Worm (Caenorhabditis elegans) whole organism, L2 larva: ENCODE data around the gene W02H5.19.

Experiments
- C34F6.9 ChIP-seq: fragments of 150-350 bp; optimal IDR thresholded peaks from 2 replicates; lab custom pipeline; 2014; ENCODE audit warnings: missing biosample characterization, missing genetic modification characterization
- F13H6.1 ChIP-seq: sonication (generic microtip); optimal IDR thresholded peaks from 2 replicates; lab custom pipeline; 2016; ENCODE audit warnings: missing genetic modification characterization, missing compliant biosample characterization
- R02D3.7 ChIP-seq: fragments of 150-350 bp; optimal IDR thresholded peaks from 2 replicates; lab custom pipeline; 2014; ENCODE audit warnings: missing biosample characterization, missing genetic modification characterization
- Y55F3AM.14 ChIP-seq: fragments of 200-800 bp; sonication (Bioruptor generic); optimal IDR thresholded peaks from 2 replicates; lab custom pipeline; 2018; ENCODE audit warnings: mild to moderate bottlenecking, missing genetic modification characterization, missing compliant biosample characterization
- aly-2 ChIP-seq: fragments of 150-350 bp; optimal IDR thresholded peaks from 2 replicates; lab custom pipeline; 2014; ENCODE audit warnings: missing biosample characterization, missing genetic modification characterization
- ama-1 ChIP-seq: fragments of 150-350 bp; optimal IDR thresholded peaks from 2 replicates; lab custom pipeline; 2018; ENCODE audit warnings: inconsistent platforms
- blmp-1 ChIP-seq: sonication (generic microtip); optimal IDR thresholded peaks from 2 replicates; lab custom pipeline; 2017; ENCODE audit warnings: missing genetic modification characterization, mild to moderate bottlenecking, missing compliant biosample characterization, antibody characterized with exemption, moderate library complexity; ENCODE audit not compliant: insufficient read depth
- ceh-16 ChIP-seq: fragments of 150-350 bp; optimal IDR thresholded peaks from 2 replicates; lab custom pipeline; 2014; ENCODE audit warnings: missing biosample characterization, missing genetic modification characterization
- ceh-82 ChIP-seq: fragments of 150-350 bp; optimal IDR thresholded peaks from 2 replicates; lab custom pipeline; 2014; ENCODE audit warnings: missing biosample characterization, missing genetic modification characterization
- crh-2 ChIP-seq: sonication (generic microtip); optimal IDR thresholded peaks from 2 replicates; lab custom pipeline; 2017; ENCODE audit warnings: missing biosample characterization, missing genetic modification characterization
- dmd-4 ChIP-seq: sonication (generic microtip); optimal IDR thresholded peaks from 2 replicates; lab custom pipeline; 2017; ENCODE audit warnings: missing biosample characterization, missing genetic modification characterization
- egl-27 ChIP-seq: sonication (generic microtip); optimal IDR thresholded peaks from 3 replicates; lab custom pipeline; 2017; ENCODE audit warnings: missing biosample characterization, missing genetic modification reagents, missing genetic modification characterization
- elt-1 ChIP-seq: fragments of 150-350 bp; optimal IDR thresholded peaks from 2 replicates; lab custom pipeline; 2014; ENCODE audit warnings: missing biosample characterization, missing genetic modification characterization
- elt-3 ChIP-seq: sonication (generic microtip); optimal IDR thresholded peaks from 2 replicates; lab custom pipeline; 2017; ENCODE audit warnings: missing biosample characterization, missing genetic modification characterization
- fos-1 ChIP-seq: fragments of 150-350 bp; optimal IDR thresholded peaks from 2 replicates; lab custom pipeline; 2014; ENCODE audit warnings: missing biosample characterization, missing genetic modification characterization
- gmeb-1 ChIP-seq: fragments of 150-350 bp; optimal IDR thresholded peaks from 2 replicates; lab custom pipeline; 2014; ENCODE audit warnings: missing biosample characterization, missing genetic modification characterization
- lin-13 ChIP-seq: fragments of 150-350 bp; optimal IDR thresholded peaks from 2 replicates; lab custom pipeline; 2014; ENCODE audit warnings: missing biosample characterization, missing genetic modification reagents, missing genetic modification characterization
- lsy-2 ChIP-seq, 2 experiments: fragments of 150-350 bp in 1 of 2; sonication (generic microtip) in 1 of 2; optimal IDR thresholded peaks; 2 replicates each; lab custom pipeline; 2014 to 2017; ENCODE audit warnings: missing biosample characterization in 2 of 2, missing genetic modification characterization in 2 of 2
- mab-5 ChIP-seq: fragments of 150-350 bp; optimal IDR thresholded peaks from 2 replicates; lab custom pipeline; 2014; ENCODE audit warnings: missing biosample characterization, missing genetic modification characterization
- mdl-1 ChIP-seq, 2 experiments: fragments of 150-350 bp in 1 of 2; sonication (generic microtip) in 1 of 2; optimal IDR thresholded peaks; 2 replicates each; lab custom pipeline; 2017; ENCODE audit warnings: missing biosample characterization in 2 of 2, missing genetic modification characterization in 2 of 2
- nhr-10 ChIP-seq: sonication (generic microtip); optimal IDR thresholded peaks from 2 replicates; lab custom pipeline; 2017; ENCODE audit warnings: missing biosample characterization, missing genetic modification characterization
- nhr-11 ChIP-seq: fragments of 150-350 bp; optimal IDR thresholded peaks from 2 replicates; lab custom pipeline; 2014; ENCODE audit warnings: missing biosample characterization, missing genetic modification characterization
- nhr-12 ChIP-seq: fragments of 150-350 bp; optimal IDR thresholded peaks from 2 replicates; lab custom pipeline; 2014; ENCODE audit warnings: missing biosample characterization, missing genetic modification characterization
- nhr-129 ChIP-seq: fragments of 150-350 bp; optimal IDR thresholded peaks from 2 replicates; lab custom pipeline; 2014; ENCODE audit warnings: missing biosample characterization, missing genetic modification characterization
- nhr-21 ChIP-seq: fragments of 150-350 bp; optimal IDR thresholded peaks from 2 replicates; lab custom pipeline; 2014; ENCODE audit warnings: missing biosample characterization, missing genetic modification characterization
- nhr-237 ChIP-seq: fragments of 150-350 bp; optimal IDR thresholded peaks from 2 replicates; lab custom pipeline; 2014; ENCODE audit warnings: missing biosample characterization, missing genetic modification characterization
- nhr-25 ChIP-seq: fragments of 150-350 bp; sonication (generic microtip); optimal IDR thresholded peaks from 3 replicates; lab custom pipeline; 2014; ENCODE audit warnings: missing biosample characterization, missing genetic modification characterization
- nhr-6 ChIP-seq: fragments of 150-350 bp; optimal IDR thresholded peaks from 2 replicates; lab custom pipeline; 2014; ENCODE audit warnings: missing biosample characterization, missing genetic modification characterization
- nhr-77 ChIP-seq: fragments of 150-350 bp; optimal IDR thresholded peaks from 2 replicates; lab custom pipeline; 2014; ENCODE audit warnings: missing biosample characterization, missing genetic modification characterization
- peb-1 ChIP-seq: fragments of 150-350 bp; optimal IDR thresholded peaks from 2 replicates; lab custom pipeline; 2014; ENCODE audit warnings: missing biosample characterization, missing genetic modification characterization
- sem-4 ChIP-seq: fragments of 150-350 bp; optimal IDR thresholded peaks from 2 replicates; lab custom pipeline; 2014; ENCODE audit warnings: missing biosample characterization, missing genetic modification reagents, missing genetic modification characterization
- skn-1 ChIP-seq: sonication (generic microtip); optimal IDR thresholded peaks from 2 replicates; lab custom pipeline; 2017; ENCODE audit warnings: missing biosample characterization, missing genetic modification characterization
- sma-3 ChIP-seq: sonication (generic microtip); optimal IDR thresholded peaks from 2 replicates; lab custom pipeline; 2016; ENCODE audit warnings: missing genetic modification reagents, missing genetic modification characterization, missing compliant biosample characterization
- sma-9 ChIP-seq, 2 experiments: fragments of 150-350 bp in 1 of 2; sonication (generic microtip) in 1 of 2; optimal IDR thresholded peaks; 2 replicates each; lab custom pipeline; 2014 to 2016; ENCODE audit warnings: missing genetic modification characterization in 2 of 2, mild to moderate bottlenecking in 1 of 2, missing biosample characterization in 1 of 2, missing compliant biosample characterization in 1 of 2, missing genetic modification reagents in 1 of 2, moderate library complexity in 1 of 2
- snpc-4 ChIP-seq: fragments of 150-350 bp; optimal IDR thresholded peaks from 2 replicates; lab custom pipeline; 2014; ENCODE audit warnings: missing biosample characterization, missing genetic modification characterization
- unc-39 ChIP-seq: fragments of 150-350 bp; optimal IDR thresholded peaks from 2 replicates; lab custom pipeline; 2014; ENCODE audit warnings: missing biosample characterization, missing genetic modification characterization
- unc-55 ChIP-seq: fragments of 150-350 bp; sonication (generic microtip); optimal IDR thresholded peaks from 3 replicates; lab custom pipeline; 2014; ENCODE audit warnings: missing biosample characterization, missing genetic modification reagents, missing genetic modification characterization
- unc-62 ChIP-seq: fragments of 150-350 bp; optimal IDR thresholded peaks from 2 replicates; lab custom pipeline; 2014; ENCODE audit warnings: missing biosample characterization, missing genetic modification reagents, missing genetic modification characterization
- zag-1 ChIP-seq: fragments of 150-350 bp; optimal IDR thresholded peaks from 2 replicates; lab custom pipeline; 2014; ENCODE audit warnings: missing biosample characterization, missing genetic modification characterization
- ztf-11 ChIP-seq: sonication (generic microtip); optimal IDR thresholded peaks from 2 replicates; lab custom pipeline; 2017; ENCODE audit warnings: missing biosample characterization, missing genetic modification characterization
- ztf-4 ChIP-seq: fragments of 150-350 bp; optimal IDR thresholded peaks from 2 replicates; lab custom pipeline; 2014; ENCODE audit warnings: missing biosample characterization, missing genetic modification characterization

Gene W02H5.19

DNA sequence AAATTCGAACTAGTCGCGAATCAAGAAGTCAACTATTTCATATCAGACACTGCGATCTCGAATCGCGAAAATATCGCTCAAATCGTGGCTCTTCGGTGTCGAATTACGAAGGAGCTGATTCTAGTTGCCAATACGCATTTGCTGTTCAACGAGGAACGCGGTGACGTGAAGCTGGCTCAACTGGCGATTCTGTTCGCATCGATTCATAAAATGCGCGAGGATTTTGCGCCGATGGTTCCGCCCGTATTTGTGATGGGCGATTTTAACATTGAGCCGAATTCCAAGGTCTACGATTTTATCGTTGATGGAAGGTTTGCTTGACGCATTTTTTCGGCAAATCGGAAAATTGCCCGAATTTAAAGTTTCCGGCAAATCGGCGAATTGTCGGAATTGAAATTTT, 21.8 kb downstream of the W02H5.19 start:
- TF ChIP-seq dmd-4 (tag; lab: Kevin White, UChicago) (no peak), ama-1 (lab: Kevin White, UChicago) (no peak)

DNA sequence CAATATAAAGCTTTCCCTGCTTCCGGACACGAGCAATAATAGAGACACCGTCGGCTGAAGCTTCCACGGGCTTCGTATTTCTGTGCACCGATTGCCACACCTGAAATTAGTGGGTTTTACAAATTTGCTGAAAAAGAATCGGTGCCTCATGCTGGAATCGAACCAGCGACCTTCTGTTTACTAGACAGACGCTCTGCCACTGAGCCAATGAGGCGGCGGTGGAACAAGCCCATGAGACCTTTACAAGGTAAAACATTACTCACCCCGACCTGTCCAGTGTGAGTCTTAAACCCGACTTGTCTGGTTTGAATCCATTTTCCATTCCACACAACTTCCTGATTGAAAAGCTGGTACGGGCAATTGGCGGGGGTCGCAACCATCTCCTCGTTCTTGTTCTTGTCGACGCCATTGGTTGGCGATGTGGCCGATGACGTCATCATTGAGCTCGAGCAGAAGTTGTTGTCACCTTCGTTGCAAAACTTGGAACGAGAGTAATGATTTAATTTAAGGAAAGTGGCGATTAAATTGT, 25.9 kb downstream of the W02H5.19 start, which contains the start of gene ndx-2:
Gene ndx-2 (minus strand): TSS at position 479 of the 529 bp plus-strand sequence.
- TF ChIP-seq mdl-1 (tag; optimal IDR thresholded peaks at IDR 0.05; lab: Kevin White, UChicago) (no peak), fos-1 (tag; lab: Kevin White, UChicago) (peak; percentile 14)
- TF ChIP-seq, all 48 proteins: peak for 1

DNA sequence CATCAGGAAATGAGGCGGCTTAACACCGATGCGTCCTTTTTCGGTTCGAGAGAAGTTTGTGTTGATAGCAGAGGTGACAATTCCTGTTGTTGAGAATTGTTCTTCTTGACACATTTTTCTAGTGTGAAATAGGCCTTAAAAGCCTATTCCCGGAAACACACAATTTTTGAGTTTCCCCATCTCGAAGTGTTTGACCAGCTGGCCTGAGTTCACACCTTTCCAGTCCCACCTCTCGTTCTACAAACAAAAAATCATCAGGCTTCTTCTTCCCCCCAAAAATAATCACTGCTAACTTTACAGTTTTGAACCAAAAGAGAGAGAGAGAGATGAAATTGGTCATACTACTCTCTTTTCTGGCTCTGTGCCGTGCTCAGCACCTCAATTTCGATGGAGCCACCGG, 27.9 kb downstream of the W02H5.19 start, which contains the start of gene W02G9.4:
Gene W02G9.4 (plus strand): TSS at position 301 of the 400 bp plus-strand sequence.
- no peak for TF ChIP-seq unc-39 (tag; lab: Kevin White, UChicago)
- TF ChIP-seq Y55F3AM.14 (GFP tag; lab: Kevin White, UChicago), result no peak
- TF ChIP-seq mab-5, result no peak
- TF ChIP-seq lsy-2 (tag; optimal IDR thresholded peaks at IDR 0.05; lab: Kevin White, UChicago), result no peak
- TF ChIP-seq ceh-82, result no peak
- TF ChIP-seq aly-2 (tag; lab: Kevin White, UChicago), result no peak
- no peak for TF ChIP-seq nhr-12 (tag; lab: Kevin White, UChicago)
- TF ChIP-seq egl-27 (tag; lab: Kevin White, UChicago), result no peak
- TF ChIP-seq snpc-4, result no peak
- TF ChIP-seq skn-1 (tag; lab: Kevin White, UChicago), result no peak
- TF ChIP-seq F13H6.1 (tag; lab: Kevin White, UChicago), result no peak
- TF ChIP-seq elt-1 (tag; lab: Kevin White, UChicago), result no peak

DNA sequence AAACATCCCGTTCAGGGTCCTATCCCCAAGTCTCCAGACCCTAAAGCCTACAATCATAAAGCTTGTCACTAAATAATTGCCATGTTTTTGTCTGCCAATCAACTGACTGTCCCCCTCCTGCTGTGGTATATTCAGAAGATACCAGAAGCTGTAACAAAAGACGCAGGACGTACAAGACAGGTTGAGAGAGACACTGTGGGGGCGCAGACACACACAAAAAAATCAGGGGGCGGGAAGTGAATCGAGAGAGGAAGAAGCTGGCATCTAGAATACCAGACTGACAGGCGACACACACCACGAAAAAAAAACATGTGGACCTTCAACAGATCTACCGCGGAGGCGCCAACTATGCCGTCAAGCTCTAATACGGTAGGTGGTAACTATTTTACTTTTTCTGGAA, 32.5 kb downstream of the W02H5.19 start, which contains the start of gene kel-8:
Gene kel-8 (plus strand): TSS at position 301 of the 400 bp plus-strand sequence.
- TF ChIP-seq lsy-2 (tag; optimal IDR thresholded peaks at IDR 0.05; lab: Kevin White, UChicago), result no peak
- TF ChIP-seq blmp-1 (tag; lab: Kevin White, UChicago), result no peak
- no peak for TF ChIP-seq dmd-4 (tag; lab: Kevin White, UChicago)
- no peak for TF ChIP-seq fos-1 (tag; lab: Kevin White, UChicago)
- TF ChIP-seq unc-62 (GFP tag; lab: Kevin White, UChicago), result no peak
- TF ChIP-seq gmeb-1 (tag; lab: Kevin White, UChicago), result no peak
- TF ChIP-seq nhr-25, result peak; percentile 28
- TF ChIP-seq snpc-4, result no peak
- no peak for TF ChIP-seq aly-2 (tag; lab: Kevin White, UChicago)

DNA sequence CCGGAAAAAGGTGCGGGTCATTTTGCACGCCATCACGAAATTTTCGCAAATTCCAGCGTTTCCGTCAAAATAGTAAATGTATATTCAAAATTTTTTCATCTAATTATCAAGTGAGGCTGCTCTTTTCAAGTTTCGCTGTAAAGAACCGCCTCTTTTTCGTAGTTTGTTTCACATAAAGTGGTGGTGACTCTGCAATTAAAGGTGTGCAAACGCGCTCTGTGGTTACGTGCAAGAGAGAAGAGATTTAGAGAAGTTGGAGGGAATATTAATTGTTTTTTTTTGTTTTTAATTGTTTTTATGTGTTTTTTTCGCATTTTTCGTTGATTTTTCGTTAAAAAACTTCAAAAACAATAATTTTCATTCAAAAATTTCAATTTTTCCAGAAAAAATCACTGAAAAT, 33.9 kb downstream of the W02H5.19 start, which contains the start of gene W02G9.3:
Gene W02G9.3 (plus strand): TSS at position 384 of the 400 bp plus-strand sequence.
- TF ChIP-seq mab-5, result peak; percentile 94
- no peak for TF ChIP-seq dmd-4 (tag; lab: Kevin White, UChicago)
- peak; percentile 84 for TF ChIP-seq gmeb-1 (tag; lab: Kevin White, UChicago)
- TF ChIP-seq nhr-21, result peak; percentile 43
- TF ChIP-seq nhr-77 (tag; lab: Kevin White, UChicago), result no peak
- peak; percentile 89 for TF ChIP-seq lin-13 (GFP tag; lab: Kevin White, UChicago)
- peak; percentile 52 for TF ChIP-seq fos-1 (tag; lab: Kevin White, UChicago)
- TF ChIP-seq crh-2, result peak; percentile 82
- peak; percentile 52 for TF ChIP-seq nhr-25
- TF ChIP-seq elt-3 (tag; lab: Kevin White, UChicago), result no peak
- TF ChIP-seq ceh-16, result no peak
- peak; percentile 23 for TF ChIP-seq egl-27 (tag; lab: Kevin White, UChicago)
- TF ChIP-seq sma-9 (GFP tag; optimal IDR thresholded peaks at IDR 0.05; lab: Kevin White, UChicago), result peak; percentile 65
- no peak for TF ChIP-seq sma-9 (tag; optimal IDR thresholded peaks at IDR 0.05; lab: Kevin White, UChicago)
- TF ChIP-seq nhr-11, result peak; percentile 87
- TF ChIP-seq nhr-10 (tag; lab: Kevin White, UChicago), result no peak
- peak; percentile 75 for TF ChIP-seq sma-3 (GFP tag; lab: Kevin White, UChicago)
- peak; percentile 43 for TF ChIP-seq zag-1 (tag; lab: Kevin White, UChicago)
- TF ChIP-seq peb-1, result no peak
- TF ChIP-seq nhr-129 (tag; lab: Kevin White, UChicago), result peak; percentile 75
- no peak for TF ChIP-seq R02D3.7
- peak; percentile 94 for TF ChIP-seq unc-55 (GFP tag; lab: Kevin White, UChicago)
- TF ChIP-seq C34F6.9 (tag; lab: Kevin White, UChicago), result peak; percentile 92
- TF ChIP-seq sem-4 (tag; lab: Kevin White, UChicago), result no peak
- TF ChIP-seq F13H6.1 (tag; lab: Kevin White, UChicago), result peak; percentile 71
- TF ChIP-seq snpc-4, result peak; percentile 50
- peak; percentile 53 to 88 for TF ChIP-seq lsy-2 (tag; optimal IDR thresholded peaks at IDR 0.05; lab: Kevin White, UChicago)
- peak; percentile 22 for TF ChIP-seq nhr-6 (tag; lab: Kevin White, UChicago)
- TF ChIP-seq ztf-4 (tag; lab: Kevin White, UChicago), result no peak
- TF ChIP-seq ztf-11, result no peak
- no peak for TF ChIP-seq nhr-237 (tag; lab: Kevin White, UChicago)
